Worm (Caenorhabditis elegans): Measurements from ENCODE around the gene maoc-1.

DNA sequence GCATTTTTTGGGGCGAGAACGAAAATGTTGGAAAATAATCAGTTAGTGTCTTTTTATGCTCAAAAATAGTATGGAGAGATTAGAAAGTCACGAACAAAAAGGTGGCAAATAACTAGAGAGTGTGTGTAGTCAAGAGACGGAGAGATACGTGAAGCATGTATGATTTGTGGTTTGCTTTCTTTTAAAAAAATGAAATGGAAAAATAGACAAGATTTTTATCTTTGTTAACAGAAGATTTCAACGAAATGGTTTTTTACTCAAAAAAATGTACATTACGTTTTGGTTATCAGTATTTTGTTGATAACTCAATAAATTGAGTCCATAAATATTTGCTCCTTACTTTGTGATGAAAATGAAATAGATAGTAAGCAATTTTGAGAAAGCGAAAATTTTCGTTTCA, 12.1 kb downstream of the maoc-1 start, which contains the start of gene dhs-7:
- TF ChIP-seq nhr-10 (tag; optimal IDR thresholded peaks at IDR 0.05) (no peak), ceh-82 (tag; optimal IDR thresholded peaks at IDR 0.05) (no peak), nhr-129 (tag; optimal IDR thresholded peaks at IDR 0.05) (no peak), nhr-6 (tag; optimal IDR thresholded peaks at IDR 0.05) (no peak), fos-1 (tag; optimal IDR thresholded peaks at IDR 0.05) (no peak), ztf-4 (tag; optimal IDR thresholded peaks at IDR 0.05) (no peak), nhr-23 (tag; optimal IDR thresholded peaks at IDR 0.05) (no peak), blmp-1 (tag; optimal IDR thresholded peaks at IDR 0.05; ENCODE audit: insufficient read depth) (no peak), ZK546.5 (tag; optimal IDR thresholded peaks at IDR 0.05) (no peak), snpc-4 (tag; optimal IDR thresholded peaks at IDR 0.05) (no peak)
